Worm (Caenorhabditis elegans): ENCODE measurements around the gene gpd-2.

gpd-2 gene

ce11 chrX:3099832-3100231 is 14.7 kb downstream of the gpd-2 start, which contains the start of gene sec-3:
sec-3 (minus strand) TSS chrX:3099852.
- TF ChIP-seq sox-4 (tag; optimal IDR thresholded peaks at IDR 0.05) (peak; percentile 15), ceh-63 (GFP tag; optimal IDR thresholded peaks at IDR 0.05) (no peak), Y116A8C.19 (tag; optimal IDR thresholded peaks at IDR 0.05; ENCODE audit: borderline replicate concordance) (no peak), egl-27 (tag; optimal IDR thresholded peaks at IDR 0.05) (no peak), nhr-20 (tag; optimal IDR thresholded peaks at IDR 0.05) (peak; percentile 91), vab-15 (tag; optimal IDR thresholded peaks at IDR 0.05) (no peak), ama-1 (optimal IDR thresholded peaks at IDR 0.05) (peak; percentile 29), nhr-47 (tag; optimal IDR thresholded peaks at IDR 0.05) (peak; percentile 92), mdl-1 (tag; optimal IDR thresholded peaks at IDR 0.05) (peak in 1 of 2 experiments; percentile 76), nhr-76 (tag; optimal IDR thresholded peaks at IDR 0.05) (peak; percentile 16), tbx-2 (tag; optimal IDR thresholded peaks at IDR 0.05) (peak; percentile 90), ztf-11 (tag; optimal IDR thresholded peaks at IDR 0.05) (peak in 1 of 2 experiments; percentile 51), skn-1 (tag; optimal IDR thresholded peaks at IDR 0.05) (peak; percentile 64), snu-23 (GFP tag; optimal IDR thresholded peaks at IDR 0.05) (peak; percentile 95), nhr-12 (tag; optimal IDR thresholded peaks at IDR 0.05) (no peak), nhr-11 (tag; optimal IDR thresholded peaks at IDR 0.05) (peak; percentile 65), mef-2 (tag; optimal IDR thresholded peaks at IDR 0.05) (no peak), nhr-84 (tag; optimal IDR thresholded peaks at IDR 0.05) (no peak), hlh-4 (tag; optimal IDR thresholded peaks at IDR 0.05) (no peak), nhr-71 (tag; optimal IDR thresholded peaks at IDR 0.05) (peak; percentile 93), isw-1 (GFP tag; IDR thresholded peaks at IDR 0.05) (peak; percentile 72), unc-86 (tag; optimal IDR thresholded peaks at IDR 0.05) (peak; percentile 81), unc-30 (tag; optimal IDR thresholded peaks at IDR 0.05) (no peak), fkh-10 (GFP tag; optimal IDR thresholded peaks at IDR 0.05) (peak; percentile 43), nhr-28 (tag; optimal IDR thresholded peaks at IDR 0.05) (no peak), mab-9 (GFP tag; IDR thresholded peaks at IDR 0.05) (peak; percentile 54; the same call in 1 of the 2 replicates), zag-1 (tag; optimal IDR thresholded peaks at IDR 0.05) (no peak), aha-1 (tag; optimal IDR thresholded peaks at IDR 0.05) (peak; percentile 40), rnt-1 (tag; optimal IDR thresholded peaks at IDR 0.05) (peak; percentile 94), C04F5.9 (tag; optimal IDR thresholded peaks at IDR 0.05) (peak; percentile 49), ceh-82 (tag; optimal IDR thresholded peaks at IDR 0.05) (peak; percentile 80 to 90 (median 88)), nhr-85 (tag) (peak; percentile 88), pax-3 (tag; optimal IDR thresholded peaks at IDR 0.05) (peak; percentile 62), alr-1 (tag; optimal IDR thresholded peaks at IDR 0.05; ENCODE audit: borderline replicate concordance) (no peak), hpl-2 (GFP tag; optimal IDR thresholded peaks at IDR 0.05) (peak; percentile 48), nhr-19 (GFP tag; conservative IDR thresholded peaks at IDR 0.05) (peak; percentile 86), jun-1 (tag; optimal IDR thresholded peaks at IDR 0.05) (peak; percentile 41), grh-1 (GFP tag; IDR thresholded peaks at IDR 0.05) (peak; percentile 70), lin-15B (tag; optimal IDR thresholded peaks at IDR 0.05) (no peak), sptf-1 (tag; optimal IDR thresholded peaks at IDR 0.05) (no peak), ztf-4 (tag; optimal IDR thresholded peaks at IDR 0.05) (peak; percentile 57), pag-3 (tag; optimal IDR thresholded peaks at IDR 0.05; ENCODE audit: borderline replicate concordance, insufficient read depth) (no peak), fos-1 (tag; optimal IDR thresholded peaks at IDR 0.05) (peak; percentile 79), ets-5 (GFP tag; IDR thresholded peaks at IDR 0.05) (no peak), lin-13 (GFP tag; optimal IDR thresholded peaks at IDR 0.05) (peak; percentile 80), aly-2 (tag; optimal IDR thresholded peaks at IDR 0.05) (peak; percentile 75), unc-98 (GFP tag; IDR thresholded peaks at IDR 0.05) (no peak), snpc-4 (tag; optimal IDR thresholded peaks at IDR 0.05) (peak; percentile 83), nhr-237 (tag; optimal IDR thresholded peaks at IDR 0.05) (peak; percentile 69), dpl-1 (GFP tag; optimal IDR thresholded peaks at IDR 0.05) (peak; percentile 67 to 82 (median 80)), F16B12.6 (tag; optimal IDR thresholded peaks at IDR 0.05) (peak; percentile 60), irx-1 (tag; optimal IDR thresholded peaks at IDR 0.05) (peak; percentile 83), swsn-7 (tag; optimal IDR thresholded peaks at IDR 0.05) (peak; percentile 92), ceh-90 (tag; optimal IDR thresholded peaks at IDR 0.05) (no peak)
